Worm (Caenorhabditis elegans): Measurements from ENCODE around the gene znf-706.

The znf-706 gene

DNA sequence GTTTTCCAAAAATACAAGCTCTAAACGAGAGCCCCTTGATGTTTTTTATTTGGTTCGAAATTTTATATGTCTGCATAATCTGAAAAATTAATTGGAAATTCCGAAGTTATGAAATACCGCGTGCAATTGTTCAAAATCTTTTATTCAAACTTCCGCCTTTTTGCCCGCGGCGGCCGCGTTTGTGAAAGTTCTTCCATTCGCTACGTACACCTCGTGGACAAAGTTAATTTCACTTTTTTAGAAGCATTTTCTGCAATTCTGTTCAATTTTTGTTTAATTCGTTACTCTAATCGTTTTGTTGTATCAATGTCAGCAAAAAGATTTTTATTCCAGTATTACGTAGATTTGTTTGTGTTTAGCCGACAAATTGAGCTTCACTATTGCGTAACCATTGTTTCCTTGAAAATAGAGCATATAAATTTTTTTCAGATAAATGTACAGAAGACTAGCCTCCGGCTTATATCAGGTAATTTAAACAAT is 21.7 kb downstream of the znf-706 start, which contains the start of gene mppb-1 (continued):
- peak; percentile 67; the same call in 1 of the 2 replicates for TF ChIP-seq D1046.2 (GFP tag; IDR thresholded peaks at IDR 0.05)
- TF ChIP-seq aly-2 (tag; optimal IDR thresholded peaks at IDR 0.05) = no peak
- TF ChIP-seq ceh-28 (tag; optimal IDR thresholded peaks at IDR 0.05) = no peak
- TF ChIP-seq hlh-11 (tag; optimal IDR thresholded peaks at IDR 0.05) = peak; percentile 50
- no peak for TF ChIP-seq nhr-76 (tag; optimal IDR thresholded peaks at IDR 0.05)
- TF ChIP-seq dmd-9 (GFP tag; IDR thresholded peaks at IDR 0.05) = peak; percentile 90
- peak; percentile 72 for TF ChIP-seq hmg-1.1 (GFP tag; IDR thresholded peaks at IDR 0.05)
- TF ChIP-seq aha-1 (tag) = peak; percentile 48
- TF ChIP-seq zag-1 (tag; optimal IDR thresholded peaks at IDR 0.05) = no peak
- no peak for TF ChIP-seq tag-97 (GFP tag; IDR thresholded peaks at IDR 0.05)
- peak; percentile 97 for TF ChIP-seq dpl-1 (GFP tag; optimal IDR thresholded peaks at IDR 0.05)
- no peak for TF ChIP-seq jun-1 (tag; optimal IDR thresholded peaks at IDR 0.05)
- no peak for TF ChIP-seq lin-39 (tag; optimal IDR thresholded peaks at IDR 0.05)
- TF ChIP-seq duxl-1 (tag; optimal IDR thresholded peaks at IDR 0.05; ENCODE audit: poor library complexity) = peak; percentile 85
- TF ChIP-seq spr-1 (tag; optimal IDR thresholded peaks at IDR 0.05) = no peak
- no peak for TF ChIP-seq R02D3.7 (tag; optimal IDR thresholded peaks at IDR 0.05)
- peak; percentile 94 for TF ChIP-seq unc-130 (GFP tag; optimal IDR thresholded peaks at IDR 0.05)
- TF ChIP-seq dmd-8 (GFP tag; IDR thresholded peaks at IDR 0.05) = no peak
- TF ChIP-seq saeg-2 (GFP tag; IDR thresholded peaks at IDR 0.05) = no peak
- TF ChIP-seq nhr-25 (tag; optimal IDR thresholded peaks at IDR 0.05; ENCODE audit: borderline replicate concordance, insufficient read depth) = no peak
- TF ChIP-seq ztf-7 (tag; optimal IDR thresholded peaks at IDR 0.05) = peak; percentile 38
- no peak for TF ChIP-seq nhr-48 (tag; optimal IDR thresholded peaks at IDR 0.05)
- TF ChIP-seq Y48G9A.11 (GFP tag; IDR thresholded peaks at IDR 0.05) = no peak
- TF ChIP-seq arid-1 (GFP tag; conservative IDR thresholded peaks at IDR 0.05) = no peak
- TF ChIP-seq ceh-44 (GFP tag; IDR thresholded peaks at IDR 0.05) = peak; percentile 84
- no peak for TF ChIP-seq lir-3 (tag; optimal IDR thresholded peaks at IDR 0.05)
- 0 out of 2 replicates have a peak, but pooled peaks have one; percentile 34 for TF ChIP-seq ctbp-1 (GFP tag; IDR thresholded peaks at IDR 0.05)
- TF ChIP-seq mdt-29 (GFP tag; IDR thresholded peaks at IDR 0.05) = 0 out of 2 replicates have a peak, but pooled peaks have one; percentile 40
- TF ChIP-seq rbr-2 (tag; optimal IDR thresholded peaks at IDR 0.05) = peak; percentile 53
- TF ChIP-seq unc-62 (GFP tag; optimal IDR thresholded peaks at IDR 0.05 in 1 of 2) = no peak
- TF ChIP-seq unc-62 (tag; optimal IDR thresholded peaks at IDR 0.05) = no peak
- TF ChIP-seq mdl-1 (tag; optimal IDR thresholded peaks at IDR 0.05) = peak in 1 of 2 experiments; percentile 61
- TF ChIP-seq Y5F2A.4 (GFP tag; optimal IDR thresholded peaks at IDR 0.05) = no peak
- peak; percentile 63 for TF ChIP-seq hlh-30 (tag; optimal IDR thresholded peaks at IDR 0.05; ENCODE audit: insufficient read depth)
- 0 out of 2 replicates have a peak, but pooled peaks have one; percentile 53 for TF ChIP-seq tra-1 (GFP tag; IDR thresholded peaks at IDR 0.05)
- no peak for TF ChIP-seq ceh-32 (tag; optimal IDR thresholded peaks at IDR 0.05; ENCODE audit: poor library complexity)
- no peak for TF ChIP-seq ceh-20 (GFP tag; IDR thresholded peaks at IDR 0.05)
- TF ChIP-seq lin-29 (GFP tag; IDR thresholded peaks at IDR 0.05) = no peak
- 0 out of 4 replicates have a peak, but pooled peaks of 1 of the 2 experiments have one; percentile 41 for TF ChIP-seq madf-5 (GFP tag; IDR thresholded peaks at IDR 0.05)
- no peak for TF ChIP-seq egl-43 (GFP tag; IDR thresholded peaks at IDR 0.05)
- TF ChIP-seq ces-1 (GFP tag; optimal IDR thresholded peaks at IDR 0.05) = no peak
- TF ChIP-seq F37D6.2 (tag; optimal IDR thresholded peaks at IDR 0.05) = peak; percentile 31
- TF ChIP-seq zip-11 (GFP tag; IDR thresholded peaks at IDR 0.05) = no peak
- TF ChIP-seq set-16 (GFP tag; IDR thresholded peaks at IDR 0.05) = no peak
- no peak for TF ChIP-seq ztf-11 (tag; optimal IDR thresholded peaks at IDR 0.05)
- TF ChIP-seq cey-2 (tag; optimal IDR thresholded peaks at IDR 0.05; ENCODE audit: borderline replicate concordance, insufficient read depth) = no peak
- peak in 1 of 2 experiments; percentile 87 for TF ChIP-seq lsy-2 (tag; optimal IDR thresholded peaks at IDR 0.05)
- TF ChIP-seq nhr-28 (tag; optimal IDR thresholded peaks at IDR 0.05) = peak; percentile 55
- TF ChIP-seq dmd-6 (GFP tag; IDR thresholded peaks at IDR 0.05) = peak; percentile 79
- TF ChIP-seq ceh-62 (tag; optimal IDR thresholded peaks at IDR 0.05) = no peak
- TF ChIP-seq F10B5.3 (tag; optimal IDR thresholded peaks at IDR 0.05) = no peak
